Fruit fly (Drosophila melanogaster) whole organism, embryonic: ENCODE measurements around the gene CG13031.

Source experiments
- Ada2b ChIP-seq: fragments of 200-800 bp; sonication (Bioruptor generic); IDR thresholded peaks from 2 replicates; pipeline ENCODE4 v1.3.6; 2022; ENCODE audit warnings: missing biosample characterization, missing genetic modification characterization
- Blimp-1 ChIP-seq: fragments of 200-800 bp; sonication (Bioruptor generic); optimal IDR thresholded peaks from 3 replicates; lab custom pipeline; 2018; ENCODE audit warnings: missing biosample characterization, missing genetic modification characterization, mild to moderate bottlenecking, moderate library complexity, missing genetic modification reagents
- CG10209 ChIP-seq: fragments of 200-800 bp; sonication (Bioruptor generic); optimal IDR thresholded peaks from 3 replicates; lab custom pipeline; 2017; ENCODE audit warnings: missing biosample characterization, mild to moderate bottlenecking, missing genetic modification characterization, missing genetic modification reagents
- CG10321 ChIP-seq: fragments of 200-800 bp; sonication (Bioruptor generic); IDR thresholded peaks from 2 replicates; pipeline ENCODE4 v1.3.6; 2022; ENCODE audit warnings: missing biosample characterization, missing genetic modification characterization
- CG10959 ChIP-seq: fragments of 200-800 bp; sonication (Bioruptor generic); IDR thresholded peaks from 2 replicates; pipeline ENCODE4 v1.3.6; 2022; ENCODE audit warnings: missing biosample characterization, missing genetic modification characterization
- CG11695 ChIP-seq: fragments of 200-800 bp; sonication (Bioruptor generic); IDR thresholded peaks from 3 replicates; pipeline ENCODE4 v1.3.6; 2022; ENCODE audit warnings: missing biosample characterization, missing genetic modification characterization
- CG13296 ChIP-seq: fragments of 200-800 bp; sonication (Bioruptor generic); optimal IDR thresholded peaks from 3 replicates; lab custom pipeline; 2018; ENCODE audit warnings: missing biosample characterization, mild to moderate bottlenecking, missing genetic modification characterization
- CG13624 ChIP-seq: fragments of 200-800 bp; sonication (Bioruptor generic); optimal IDR thresholded peaks from 2 replicates; lab custom pipeline; 2016; ENCODE audit warnings: missing biosample characterization, missing genetic modification characterization
- CG15269 ChIP-seq: fragments of 200-800 bp; sonication (Bioruptor generic); optimal IDR thresholded peaks from 2 replicates; lab custom pipeline; 2018; ENCODE audit warnings: missing biosample characterization, mild to moderate bottlenecking, missing genetic modification characterization, moderate library complexity
- CG17359 ChIP-seq: fragments of 200-800 bp; sonication (Bioruptor generic); optimal IDR thresholded peaks from 3 replicates; lab custom pipeline; 2018; ENCODE audit warnings: missing biosample characterization, mild to moderate bottlenecking, missing genetic modification characterization, moderate library complexity
- CG2199 ChIP-seq: fragments of 200-800 bp; sonication (Bioruptor generic); IDR thresholded peaks from 3 replicates; pipeline ENCODE4 v1.3.6; 2022; ENCODE audit warnings: missing biosample characterization, missing genetic modification characterization
- CG32532 ChIP-seq: fragments of 200-800 bp; sonication (Bioruptor generic); IDR thresholded peaks from 2 replicates; pipeline ENCODE4 v1.3.6; 2022; ENCODE audit warnings: missing biosample characterization, missing genetic modification characterization
- CG33557 ChIP-seq: fragments of 200-800 bp; sonication (Bioruptor generic); optimal IDR thresholded peaks from 2 replicates; lab custom pipeline; 2019; ENCODE audit warnings: missing biosample characterization, mild to moderate bottlenecking, missing genetic modification characterization, moderate library complexity
- CG34376 ChIP-seq: fragments of 200-800 bp; sonication (Bioruptor generic); optimal IDR thresholded peaks from 2 replicates; lab custom pipeline; 2018; ENCODE audit warnings: missing biosample characterization, mild to moderate bottlenecking, missing genetic modification characterization
- CG7271 ChIP-seq: fragments of 200-800 bp; sonication (Bioruptor generic); optimal IDR thresholded peaks from 2 replicates; lab custom pipeline; 2018; ENCODE audit warnings: missing biosample characterization, mild to moderate bottlenecking, missing genetic modification characterization, moderate library complexity
- CG8290 ChIP-seq, 3 experiments: fragments of 200-800 bp; sonication (Bioruptor generic); optimal IDR thresholded peaks; 2 replicates each; lab custom pipeline; 2016 to 2019; ENCODE audit warnings: missing biosample characterization in 3 of 3, missing genetic modification characterization in 3 of 3, mild to moderate bottlenecking in 2 of 3, moderate library complexity in 1 of 3
- CG9215 ChIP-seq: fragments of 200-800 bp; sonication (Bioruptor generic); IDR thresholded peaks from 2 replicates; pipeline ENCODE4 v1.3.6; 2022; ENCODE audit warnings: missing biosample characterization, missing genetic modification characterization
- CG9727 ChIP-seq: fragments of 200-800 bp; sonication (Bioruptor generic); optimal IDR thresholded peaks from 3 replicates; lab custom pipeline; 2017; ENCODE audit warnings: missing biosample characterization, mild to moderate bottlenecking, missing genetic modification characterization
- E2f1 ChIP-seq: fragments of 200-800 bp; sonication (Bioruptor generic); IDR thresholded peaks from 2 replicates; pipeline ENCODE4 v1.3.6; 2022; ENCODE audit warnings: missing biosample characterization, missing genetic modification characterization
- Hey ChIP-seq: fragments of 200-800 bp; sonication (Bioruptor generic); optimal IDR thresholded peaks from 3 replicates; lab custom pipeline; 2018; ENCODE audit warnings: missing biosample characterization, mild to moderate bottlenecking, missing genetic modification characterization
- Hr78 ChIP-seq, 2 experiments: fragments of 200-800 bp in 1 of 2; fragments of >200 bp in 1 of 2; sonication (Bioruptor generic) in 1 of 2; optimal IDR thresholded peaks; 2 replicates each; lab custom pipeline; 2017 to 2019; ENCODE audit warnings: missing biosample characterization in 2 of 2, missing genetic modification characterization in 2 of 2, mild to moderate bottlenecking in 1 of 2, moderate library complexity in 1 of 2
- NFAT ChIP-seq: fragments of 200-800 bp; sonication (Bioruptor generic); IDR thresholded peaks from 2 replicates; pipeline ENCODE4 v1.3.6; 2022; ENCODE audit warnings: missing biosample characterization, missing genetic modification characterization
- Ravus ChIP-seq: fragments of 200-800 bp; sonication (Bioruptor generic); IDR thresholded peaks from 2 replicates; pipeline ENCODE4 v1.3.6; 2022; ENCODE audit warnings: missing biosample characterization, missing genetic modification characterization
- Rx ChIP-seq: fragments of 200-800 bp; sonication (Bioruptor generic); IDR thresholded peaks from 2 replicates; pipeline ENCODE4 v1.3.6; 2022; ENCODE audit warnings: missing biosample characterization, missing genetic modification characterization
- TFAM ChIP-seq: fragments of 200-800 bp; sonication (Bioruptor generic); optimal IDR thresholded peaks from 2 replicates; lab custom pipeline; 2017; ENCODE audit warnings: missing biosample characterization, missing genetic modification characterization, inconsistent platforms
- ato ChIP-seq: fragments of 200-800 bp; sonication (Bioruptor generic); IDR thresholded peaks from 2 replicates; pipeline ENCODE4 v1.3.6; 2022; ENCODE audit warnings: missing biosample characterization, missing genetic modification characterization; ENCODE audit not compliant: partially characterized antibody
- bigmax ChIP-seq: fragments of 200-800 bp; sonication (Bioruptor generic); optimal IDR thresholded peaks from 2 replicates; lab custom pipeline; 2018; ENCODE audit warnings: missing biosample characterization, mild to moderate bottlenecking, missing genetic modification characterization
- chif ChIP-seq, 2 experiments: fragments of 200-800 bp; sonication (Bioruptor generic); optimal IDR thresholded peaks; 3 replicates each; lab custom pipeline; 2016; ENCODE audit warnings: missing biosample characterization in 2 of 2, missing genetic modification characterization in 2 of 2
- chinmo ChIP-seq: fragments of 200-800 bp; sonication (Bioruptor generic); IDR thresholded peaks from 4 replicates; pipeline ENCODE4 v1.3.6; 2022; ENCODE audit warnings: missing biosample characterization, missing genetic modification characterization; ENCODE audit not compliant: partially characterized antibody
- crol ChIP-seq: fragments of 200-800 bp; sonication (Bioruptor generic); IDR thresholded peaks from 2 replicates; pipeline ENCODE4 v1.3.6; 2022; ENCODE audit warnings: missing biosample characterization, missing genetic modification characterization
- cwo ChIP-seq: fragments of 200-800 bp; sonication (Bioruptor generic); optimal IDR thresholded peaks from 3 replicates; lab custom pipeline; 2017; ENCODE audit warnings: missing biosample characterization, missing genetic modification characterization, mild to moderate bottlenecking, moderate library complexity, missing genetic modification reagents
- da ChIP-seq: fragments of 200-800 bp; sonication (Bioruptor generic); optimal IDR thresholded peaks from 2 replicates; lab custom pipeline; 2016; ENCODE audit warnings: missing biosample characterization, missing genetic modification characterization
- mirr ChIP-seq: fragments of 200-800 bp; sonication (Bioruptor generic); optimal IDR thresholded peaks from 3 replicates; lab custom pipeline; 2018; ENCODE audit warnings: missing biosample characterization, mild to moderate bottlenecking, missing genetic modification characterization
- oc ChIP-seq: fragments of 200-800 bp; sonication (Bioruptor generic); optimal IDR thresholded peaks from 2 replicates; lab custom pipeline; 2018; ENCODE audit warnings: missing biosample characterization, mild to moderate bottlenecking, missing genetic modification characterization, moderate library complexity
- onecut ChIP-seq: fragments of 200-800 bp; sonication (Bioruptor generic); IDR thresholded peaks from 2 replicates; pipeline ENCODE4 v1.3.6; 2022; ENCODE audit warnings: missing biosample characterization, missing genetic modification characterization
- schlank ChIP-seq: fragments of 200-800 bp; sonication (Bioruptor generic); optimal IDR thresholded peaks from 2 replicates; lab custom pipeline; 2018; ENCODE audit warnings: missing biosample characterization, mild to moderate bottlenecking, missing genetic modification characterization
- sd ChIP-seq: fragments of 200-800 bp; sonication (Bioruptor generic); optimal IDR thresholded peaks from 3 replicates; lab custom pipeline; 2018; ENCODE audit warnings: missing biosample characterization, mild to moderate bottlenecking, missing genetic modification characterization, moderate library complexity
- sob ChIP-seq: fragments of 200-800 bp; sonication (Bioruptor generic); IDR thresholded peaks from 2 replicates; pipeline ENCODE4 v1.3.6; 2022; ENCODE audit warnings: missing biosample characterization, missing genetic modification characterization
- sqz ChIP-seq: fragments of 200-800 bp; sonication (Bioruptor generic); optimal IDR thresholded peaks from 3 replicates; lab custom pipeline; 2018; ENCODE audit warnings: missing biosample characterization, mild to moderate bottlenecking, missing genetic modification characterization
- sug ChIP-seq: fragments of 200-800 bp; optimal IDR thresholded peaks from 2 replicates; lab custom pipeline; 2019; ENCODE audit warnings: missing biosample characterization, mild to moderate bottlenecking, missing genetic modification characterization, moderate library complexity
- tap ChIP-seq: fragments of 200-800 bp; optimal IDR thresholded peaks from 3 replicates; lab custom pipeline; 2019; ENCODE audit warnings: missing biosample characterization, mild to moderate bottlenecking, missing genetic modification characterization, moderate library complexity
- vnd ChIP-seq: fragments of 200-800 bp; sonication (Bioruptor generic); IDR thresholded peaks from 3 replicates; pipeline ENCODE4 v1.3.6; 2022; ENCODE audit warnings: missing biosample characterization, missing genetic modification characterization; ENCODE audit not compliant: partially characterized antibody

Gene CG13031

dm6 chr3L:16693844-16694243 lies 30.8 kb upstream of the CG13031 start (continued):
- TF ChIP-seq vnd (GFP tag; lab: Robert Waterston, UW), result peak; percentile 39; the same call in 1 of the 3 replicates
- no peak for TF ChIP-seq CG15269
- TF ChIP-seq onecut (GFP tag; lab: Robert Waterston, UW), result no peak
- TF ChIP-seq crol (GFP tag; lab: Robert Waterston, UW), result peak; percentile 90
- 0 out of 2 replicates have a peak, but pooled peaks have one; percentile 11 for TF ChIP-seq sob
- TF ChIP-seq CG8290 (GFP tag; optimal IDR thresholded peaks at IDR 0.05; lab: Kevin White, UChicago), result no peak
- peak in 1 of 2 experiments; percentile 42 for TF ChIP-seq CG8290 (tag; optimal IDR thresholded peaks at IDR 0.05; lab: Kevin White, UChicago)
- TF ChIP-seq mirr (GFP tag; lab: Kevin White, UChicago), result peak; percentile 58
- 0 out of 4 replicates have a peak, but pooled peaks have one; percentile 48 for TF ChIP-seq chinmo (GFP tag; lab: Robert Waterston, UW)
- no peak for TF ChIP-seq CG13624 (GFP tag; lab: Kevin White, UChicago)
- TF ChIP-seq cwo (GFP tag; lab: Kevin White, UChicago), result peak; percentile 22
- no peak for TF ChIP-seq E2f1 (GFP tag; lab: Robert Waterston, UW)
- peak; percentile 14 for TF ChIP-seq Hey (tag; lab: Kevin White, UChicago)
- TF ChIP-seq CG2199 (GFP tag; lab: Robert Waterston, UW), result 0 out of 3 replicates have a peak, but pooled peaks have one; percentile 57
- peak; percentile 99 for TF ChIP-seq sd (tag; lab: Kevin White, UChicago)
- peak; percentile 99 for TF ChIP-seq sug

DNA sequence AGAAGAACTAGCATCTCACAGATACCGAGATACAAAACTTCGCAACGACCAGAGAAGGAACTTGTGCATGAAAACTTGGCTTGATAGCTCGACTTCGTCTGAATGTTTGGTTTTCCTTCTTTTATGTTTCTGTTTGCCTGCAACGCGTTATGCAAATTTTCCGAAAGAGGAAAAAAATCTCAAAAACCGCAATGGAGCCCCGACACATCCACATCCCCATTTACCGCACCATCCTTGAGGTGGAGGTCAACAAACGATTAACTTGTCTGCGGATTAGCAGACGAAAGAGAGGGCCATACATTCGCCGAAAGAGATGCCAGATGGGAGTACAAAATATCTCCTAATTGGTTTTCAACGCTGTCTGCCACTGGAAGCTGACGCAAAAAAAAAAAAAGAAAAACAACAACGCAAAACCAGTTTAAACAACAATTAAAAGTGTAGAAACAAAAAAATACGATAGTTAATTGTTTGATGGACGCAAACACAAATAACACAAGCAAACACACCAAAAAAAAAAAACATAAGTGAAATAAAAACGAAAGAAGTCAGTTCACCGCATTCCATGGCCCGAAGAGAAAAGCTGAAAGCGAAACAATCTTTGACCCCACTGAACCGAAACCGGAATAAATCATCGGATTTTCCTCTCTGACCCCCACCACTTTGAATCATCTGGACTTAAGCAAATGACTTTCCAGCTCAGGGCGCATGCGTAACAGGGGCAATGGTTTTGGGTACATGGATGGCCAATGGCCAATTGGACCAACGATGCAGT lies 29.4 kb upstream of the CG13031 start:
- no peak for TF ChIP-seq schlank
- TF ChIP-seq sqz (GFP tag; lab: Kevin White, UChicago), result peak; percentile 18
- TF ChIP-seq bigmax (GFP tag; lab: Kevin White, UChicago), result no peak
- TF ChIP-seq CG32532 (GFP tag; lab: Robert Waterston, UW), result no peak
- TF ChIP-seq ato (GFP tag; lab: Robert Waterston, UW), result no peak
- TF ChIP-seq CG13296 (GFP tag; lab: Kevin White, UChicago), result no peak
- TF ChIP-seq CG10209, result no peak
- no peak for TF ChIP-seq NFAT (GFP tag; lab: Robert Waterston, UW)
- no peak for TF ChIP-seq tap (tag; lab: Kevin White, UChicago)
- TF ChIP-seq CG11695 (GFP tag; lab: Robert Waterston, UW), result 0 out of 3 replicates have a peak, but pooled peaks have one; percentile 8
- TF ChIP-seq CG10321, result 0 out of 2 replicates have a peak, but pooled peaks have one; percentile 8
- TF ChIP-seq CG9727, result no peak
- no peak for TF ChIP-seq Rx (GFP tag; lab: Robert Waterston, UW)
- TF ChIP-seq Hr78 (GFP tag; optimal IDR thresholded peaks at IDR 0.05; lab: Kevin White, UChicago), result peak in 1 of 2 experiments; percentile 69
- no peak for TF ChIP-seq CG34376 (GFP tag; lab: Kevin White, UChicago)
- no peak for TF ChIP-seq CG10959 (GFP tag; lab: Robert Waterston, UW)
- peak; percentile 77 for TF ChIP-seq Blimp-1 (GFP tag; lab: Kevin White, UChicago)
- TF ChIP-seq Ada2b (GFP tag; lab: Robert Waterston, UW), result no peak
- no peak for TF ChIP-seq CG17359
- TF ChIP-seq Ravus (GFP tag; lab: Robert Waterston, UW), result no peak
- TF ChIP-seq chinmo (GFP tag; lab: Robert Waterston, UW), result 0 out of 4 replicates have a peak, but pooled peaks have one; percentile 52
- TF ChIP-seq CG33557 (GFP tag; lab: Kevin White, UChicago), result peak; percentile 12
- no peak for TF ChIP-seq da
- peak; percentile 68 for TF ChIP-seq sd (tag; lab: Kevin White, UChicago)
- TF ChIP-seq CG9215, result no peak
- TF ChIP-seq chif (GFP tag; optimal IDR thresholded peaks at IDR 0.05; lab: Kevin White, UChicago), result no peak
- no peak for TF ChIP-seq TFAM (GFP tag; lab: Kevin White, UChicago)
- TF ChIP-seq CG7271 (tag; lab: Kevin White, UChicago), result no peak
- peak; percentile 31 for TF ChIP-seq oc (tag; lab: Kevin White, UChicago)
